Worm (Caenorhabditis elegans): ENCODE data around the gene ZK353.4.

Gene ZK353.4

ce11 chrIII:8432143-8432542, 42.7 kb upstream of the ZK353.4 start, which contains the start of gene ZK1236.5 (continued):
- no peak for TF ChIP-seq unc-86 (tag; optimal IDR thresholded peaks at IDR 0.05)
- TF ChIP-seq ceh-90 (tag; optimal IDR thresholded peaks at IDR 0.05): no peak
- TF ChIP-seq pqm-1 (tag; optimal IDR thresholded peaks at IDR 0.05): no peak
- TF ChIP-seq elt-2 (tag; optimal IDR thresholded peaks at IDR 0.05): no peak
- TF ChIP-seq egl-13 (tag; optimal IDR thresholded peaks at IDR 0.05): no peak
- TF ChIP-seq ceh-63 (GFP tag; optimal IDR thresholded peaks at IDR 0.05): no peak
- peak; percentile 1 for TF ChIP-seq C16A3.4 (tag; optimal IDR thresholded peaks at IDR 0.05)
- no peak for TF ChIP-seq ztf-4 (tag; optimal IDR thresholded peaks at IDR 0.05)
- no peak for TF ChIP-seq lir-3 (tag; optimal IDR thresholded peaks at IDR 0.05; ENCODE audit: poor library complexity)
- TF ChIP-seq nhr-47 (tag; optimal IDR thresholded peaks at IDR 0.05): peak; percentile 50
- no peak for TF ChIP-seq ets-5 (GFP tag; IDR thresholded peaks at IDR 0.05)
- TF ChIP-seq swsn-7 (tag; optimal IDR thresholded peaks at IDR 0.05): peak; percentile 18
- TF ChIP-seq hlh-17 (GFP tag; optimal IDR thresholded peaks at IDR 0.05; ENCODE audit: borderline replicate concordance): no peak
- TF ChIP-seq rnt-1 (tag; optimal IDR thresholded peaks at IDR 0.05): peak; percentile 12
- TF ChIP-seq fkh-8 (tag; optimal IDR thresholded peaks at IDR 0.05): peak; percentile 28
- no peak for TF ChIP-seq aha-1 (tag; optimal IDR thresholded peaks at IDR 0.05)
- TF ChIP-seq hpl-2 (GFP tag; optimal IDR thresholded peaks at IDR 0.05): no peak
- TF ChIP-seq zag-1 (tag; optimal IDR thresholded peaks at IDR 0.05): no peak
- TF ChIP-seq C34B4.2 (tag; optimal IDR thresholded peaks at IDR 0.05): no peak
- no peak for TF ChIP-seq lin-39 (tag; optimal IDR thresholded peaks at IDR 0.05)
- no peak for TF ChIP-seq tlp-1 (tag; optimal IDR thresholded peaks at IDR 0.05)
- TF ChIP-seq lin-14 (GFP tag; optimal IDR thresholded peaks at IDR 0.05): no peak
- TF ChIP-seq dpl-1 (GFP tag; optimal IDR thresholded peaks at IDR 0.05): peak; percentile 20 to 56 (median 53)
- no peak for TF ChIP-seq dsc-1 (tag; optimal IDR thresholded peaks at IDR 0.05)
- no peak for TF ChIP-seq ces-1 (GFP tag; optimal IDR thresholded peaks at IDR 0.05)
- no peak for TF ChIP-seq elt-3 (tag; optimal IDR thresholded peaks at IDR 0.05)
- no peak for TF ChIP-seq pag-3 (tag; optimal IDR thresholded peaks at IDR 0.05; ENCODE audit: borderline replicate concordance, insufficient read depth)
- TF ChIP-seq lin-15B (tag; optimal IDR thresholded peaks at IDR 0.05): no peak
- TF ChIP-seq F16B12.6 (tag; optimal IDR thresholded peaks at IDR 0.05): no peak
- no peak for TF ChIP-seq sup-37 (GFP tag; optimal IDR thresholded peaks at IDR 0.05)
- peak in 1 of 3 experiments; percentile 26 for TF ChIP-seq ceh-82 (tag; optimal IDR thresholded peaks at IDR 0.05)
- TF ChIP-seq C04F5.9 (tag; optimal IDR thresholded peaks at IDR 0.05): no peak
- no peak for TF ChIP-seq ceh-8 (GFP tag; optimal IDR thresholded peaks at IDR 0.05)
- TF ChIP-seq ceh-88 (GFP tag; IDR thresholded peaks at IDR 0.05): no peak
- TF ChIP-seq efl-1 (optimal IDR thresholded peaks at IDR 0.05): peak; percentile 47 to 59
- TF ChIP-seq efl-1 (GFP tag; optimal IDR thresholded peaks at IDR 0.05 in 1 of 2): peak; percentile 48 to 94
- TF ChIP-seq alr-1 (tag; optimal IDR thresholded peaks at IDR 0.05; ENCODE audit: borderline replicate concordance): no peak
- peak; percentile 62 for TF ChIP-seq blmp-1 (tag; optimal IDR thresholded peaks at IDR 0.05)
- no peak for TF ChIP-seq ztf-11 (tag; optimal IDR thresholded peaks at IDR 0.05)
- TF ChIP-seq nhr-11 (tag; optimal IDR thresholded peaks at IDR 0.05): no peak
- TF ChIP-seq mab-9 (GFP tag; IDR thresholded peaks at IDR 0.05): no peak
- TF ChIP-seq lin-13 (GFP tag; optimal IDR thresholded peaks at IDR 0.05): no peak
- TF ChIP-seq jun-1 (tag; optimal IDR thresholded peaks at IDR 0.05): no peak
- no peak for TF ChIP-seq nhr-77 (tag; optimal IDR thresholded peaks at IDR 0.05)
- no peak for TF ChIP-seq vab-15 (tag; optimal IDR thresholded peaks at IDR 0.05)
- TF ChIP-seq egl-27 (tag; optimal IDR thresholded peaks at IDR 0.05): no peak
- TF ChIP-seq snu-23 (GFP tag; optimal IDR thresholded peaks at IDR 0.05): peak; percentile 59
- no peak for TF ChIP-seq fos-1 (tag; optimal IDR thresholded peaks at IDR 0.05)
- TF ChIP-seq nhr-76 (tag; optimal IDR thresholded peaks at IDR 0.05): no peak
- no peak for TF ChIP-seq nhr-12 (tag; optimal IDR thresholded peaks at IDR 0.05)
- TF ChIP-seq pax-3 (tag; optimal IDR thresholded peaks at IDR 0.05): no peak
- TF ChIP-seq nhr-20 (tag; optimal IDR thresholded peaks at IDR 0.05): no peak
- no peak for TF ChIP-seq sox-4 (tag; optimal IDR thresholded peaks at IDR 0.05)
